Fruit fly (Drosophila melanogaster) whole organism, wandering third instar larva: ENCODE results near the gene Cp7Fc.

Experiments
- Abd-B ChIP-seq: fragments of >200 bp; optimal IDR thresholded peaks from 2 replicates; lab custom pipeline; 2017; ENCODE audit warnings: missing biosample characterization, missing genetic modification characterization
- CG9705 ChIP-seq: fragments of 200-800 bp; sonication (Bioruptor generic); optimal IDR thresholded peaks from 2 replicates; lab custom pipeline; 2018; ENCODE audit warnings: missing biosample characterization, mild to moderate bottlenecking, missing genetic modification characterization
- CrebA ChIP-seq: fragments of 200-800 bp; sonication (Bioruptor generic); optimal IDR thresholded peaks from 2 replicates; lab custom pipeline; 2016; ENCODE audit warnings: missing biosample characterization, mild to moderate bottlenecking, missing genetic modification characterization, borderline replicate concordance
- GATAd ChIP-seq: sonication (Bioruptor generic); optimal IDR thresholded peaks from 2 replicates; lab custom pipeline; 2016; ENCODE audit warnings: missing biosample characterization, missing genetic modification characterization
- Hr78 ChIP-seq: fragments of >200 bp; optimal IDR thresholded peaks from 2 replicates; lab custom pipeline; 2017; ENCODE audit warnings: missing biosample characterization, missing genetic modification characterization
- Jra ChIP-seq: sonication (Bioruptor generic); optimal IDR thresholded peaks from 2 replicates; lab custom pipeline; 2016; ENCODE audit warnings: missing biosample characterization, missing genetic modification characterization
- OdsH ChIP-seq: fragments of 200-800 bp; sonication (Bioruptor generic); optimal IDR thresholded peaks from 2 replicates; lab custom pipeline; 2016; ENCODE audit warnings: missing biosample characterization, mild to moderate bottlenecking, missing genetic modification characterization
- br ChIP-seq: fragments of 200-800 bp; sonication (Bioruptor generic); optimal IDR thresholded peaks from 2 replicates; lab custom pipeline; 2016; ENCODE audit warnings: missing biosample characterization, missing genetic modification characterization
- jim ChIP-seq: fragments of 175-275, 200-325 bp; sonication (Bioruptor generic); optimal IDR thresholded peaks from 2 replicates; lab custom pipeline; 2016; ENCODE audit warnings: missing biosample characterization, mild to moderate bottlenecking, missing genetic modification characterization
- lola ChIP-seq: fragments of >200 bp; optimal IDR thresholded peaks from 2 replicates; lab custom pipeline; 2017; ENCODE audit warnings: missing biosample characterization, missing genetic modification characterization
- sv ChIP-seq: fragments of 200-800 bp; sonication (Bioruptor generic); optimal IDR thresholded peaks from 3 replicates; lab custom pipeline; 2016; ENCODE audit warnings: missing biosample characterization, missing genetic modification characterization

DNA sequence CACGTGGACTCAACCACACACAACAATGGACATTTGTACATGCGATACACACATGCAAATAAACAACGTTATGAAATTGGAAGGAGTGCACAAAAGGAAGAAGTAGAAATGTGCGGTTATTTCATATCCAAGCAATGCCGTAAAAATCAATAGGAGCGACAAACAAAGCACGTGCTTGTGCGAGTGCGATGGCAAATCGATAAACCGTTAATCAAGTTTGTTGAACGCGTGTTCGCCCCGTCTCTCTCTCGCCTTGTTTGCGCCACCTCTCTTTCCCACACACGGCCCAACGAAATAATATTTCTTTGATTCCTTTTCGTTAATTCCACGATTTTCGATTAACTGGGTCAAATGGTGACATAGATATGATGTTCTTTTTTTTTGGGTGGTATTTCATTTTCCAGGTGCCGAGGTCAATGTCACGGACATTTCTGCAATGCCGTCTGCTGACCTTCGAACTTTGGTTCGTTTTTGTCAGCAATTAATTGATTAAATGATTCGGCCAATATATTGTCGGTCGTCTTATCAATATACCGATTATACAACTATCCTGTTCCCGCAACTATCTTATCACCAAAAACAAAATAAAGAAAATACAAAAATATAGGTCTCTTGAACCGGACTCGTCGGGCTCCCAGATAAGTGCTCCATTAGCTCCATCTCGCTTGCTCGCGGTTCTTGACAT lies 13.5 kb downstream of the Cp7Fc start:
- TF ChIP-seq lola (no peak), br (GFP tag; lab: Kevin White, UChicago) (no peak), Hr78 (GFP tag; lab: Kevin White, UChicago) (no peak), CG9705 (GFP tag; lab: Kevin White, UChicago) (no peak), CrebA (no peak), GATAd (GFP tag; lab: Kevin White, UChicago) (no peak), sv (no peak), OdsH (GFP tag; lab: Kevin White, UChicago) (no peak), jim (GFP tag; lab: Kevin White, UChicago) (no peak), Jra (GFP tag; lab: Kevin White, UChicago) (no peak), Abd-B (GFP tag; lab: Kevin White, UChicago) (no peak)
